Fruit fly (Drosophila melanogaster) whole organism, embryonic: ENCODE results near the gene Idgf3.

ENCODE experiments used
- CG33213 ChIP-seq: fragments of 200-800 bp; sonication (Bioruptor generic); optimal IDR thresholded peaks from 3 replicates; lab custom pipeline; 2016; ENCODE audit warnings: missing biosample characterization, missing genetic modification characterization
- CG9876 ChIP-seq: fragments of 200-800 bp; sonication (Bioruptor generic); optimal IDR thresholded peaks from 2 replicates; lab custom pipeline; 2016; ENCODE audit warnings: missing biosample characterization, missing genetic modification characterization
- gfzf ChIP-seq: fragments of 200-800 bp; sonication (Bioruptor generic); optimal IDR thresholded peaks from 2 replicates; lab custom pipeline; 2016; ENCODE audit warnings: missing biosample characterization, mild to moderate bottlenecking, missing genetic modification characterization, moderate library complexity
- sens-2 ChIP-seq: fragments of 200-800 bp; sonication (Bioruptor generic); IDR thresholded peaks from 2 replicates; pipeline ENCODE4 v1.3.6; 2022; ENCODE audit warnings: missing biosample characterization, missing genetic modification characterization

DNA sequence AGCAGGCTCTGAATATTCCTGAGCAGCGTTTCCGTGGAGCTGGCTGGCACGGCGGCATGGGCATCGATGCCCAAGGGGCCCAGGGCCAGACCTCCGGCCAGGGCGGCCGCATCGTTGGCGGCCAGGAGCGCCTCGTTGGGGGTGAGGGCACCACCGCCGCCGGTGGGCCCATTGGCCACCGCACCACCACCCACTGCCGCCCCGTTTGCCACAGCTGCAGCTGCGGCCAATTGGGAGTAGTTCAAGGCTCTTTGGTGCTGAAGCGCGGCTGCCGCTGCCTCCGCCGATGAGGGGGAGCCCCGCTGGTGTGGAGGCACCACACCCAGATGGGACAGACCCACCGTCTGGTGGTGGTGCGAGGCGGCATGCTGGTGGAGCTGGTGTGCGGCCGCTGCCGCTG is 21.5 kb downstream of the Idgf3 start:
- TF ChIP-seq CG33213 (GFP tag; lab: Kevin White, UChicago) (no peak), CG9876 (GFP tag; lab: Kevin White, UChicago) (no peak), gfzf (GFP tag; lab: Kevin White, UChicago) (no peak), sens-2 (GFP tag; lab: Robert Waterston, UW) (no peak)
